Worm (Caenorhabditis elegans): ENCODE data around the gene C23G10.2.

C23G10.2 gene

ce11 chrIII:6179062-6179461 lies 28.8 kb upstream of the C23G10.2 start (continued):
- TF ChIP-seq lin-15B (tag; optimal IDR thresholded peaks at IDR 0.05) (no peak), lir-3 (tag; optimal IDR thresholded peaks at IDR 0.05) (no peak), daf-16 (GFP tag; optimal IDR thresholded peaks at IDR 0.05) (peak in 1 of 2 experiments; percentile 29), daf-16 (tag; optimal IDR thresholded peaks at IDR 0.05) (peak; percentile 56), skn-1 (tag; optimal IDR thresholded peaks at IDR 0.05) (no peak), dve-1 (tag; optimal IDR thresholded peaks at IDR 0.05; ENCODE audit: insufficient read depth) (peak; percentile 70), nhr-11 (tag; optimal IDR thresholded peaks at IDR 0.05) (no peak), mdl-1 (tag; optimal IDR thresholded peaks at IDR 0.05) (peak in 1 of 2 experiments; percentile 78), zfp-3 (GFP tag; conservative IDR thresholded peaks at IDR 0.05) (no peak), mxl-3 (GFP tag; optimal IDR thresholded peaks at IDR 0.05) (peak; percentile 77), hif-1 (tag; optimal IDR thresholded peaks at IDR 0.05) (no peak), madf-5 (GFP tag; IDR thresholded peaks at IDR 0.05) (no peak), dmd-8 (GFP tag; IDR thresholded peaks at IDR 0.05) (no peak), lin-29 (GFP tag; IDR thresholded peaks at IDR 0.05) (no peak), lin-39 (tag; optimal IDR thresholded peaks at IDR 0.05) (no peak), mep-1 (tag; optimal IDR thresholded peaks at IDR 0.05) (no peak), F26F4.8 (GFP tag; conservative IDR thresholded peaks at IDR 0.05) (no peak), lsy-2 (tag; optimal IDR thresholded peaks at IDR 0.05) (no peak), nhr-77 (tag; optimal IDR thresholded peaks at IDR 0.05) (peak; percentile 82), T26A8.4 (GFP tag; IDR thresholded peaks at IDR 0.05) (no peak), dmd-6 (GFP tag; IDR thresholded peaks at IDR 0.05) (peak; percentile 94), daf-12 (tag; optimal IDR thresholded peaks at IDR 0.05) (no peak), snpc-1.2 (GFP tag; IDR thresholded peaks at IDR 0.05) (no peak), jun-1 (tag; optimal IDR thresholded peaks at IDR 0.05) (no peak), ceh-44 (GFP tag; IDR thresholded peaks at IDR 0.05) (no peak), zfp-2 (tag; optimal IDR thresholded peaks at IDR 0.05) (no peak), dpl-1 (GFP tag; optimal IDR thresholded peaks at IDR 0.05) (no peak), egl-27 (tag; optimal IDR thresholded peaks at IDR 0.05) (no peak), Y48G9A.11 (GFP tag; IDR thresholded peaks at IDR 0.05) (no peak), lin-38 (GFP tag; IDR thresholded peaks at IDR 0.05) (no peak), ZK337.2 (GFP tag; IDR thresholded peaks at IDR 0.05) (no peak), pqm-1 (tag; optimal IDR thresholded peaks at IDR 0.05) (peak; percentile 92), ztf-7 (tag; optimal IDR thresholded peaks at IDR 0.05) (no peak), lin-1 (GFP tag; IDR thresholded peaks at IDR 0.05) (peak; percentile 79; the same call in 1 of the 2 replicates), Y75B8A.6 (GFP tag; IDR thresholded peaks at IDR 0.05) (no peak), mes-2 (tag; optimal IDR thresholded peaks at IDR 0.05; ENCODE audit: poor library complexity, severe bottlenecking) (no peak), snpc-4 (tag; optimal IDR thresholded peaks at IDR 0.05) (no peak), zip-11 (GFP tag; IDR thresholded peaks at IDR 0.05) (no peak), mdt-29 (GFP tag; IDR thresholded peaks at IDR 0.05) (no peak), lim-7 (GFP tag; IDR thresholded peaks at IDR 0.05) (no peak), spr-1 (tag; optimal IDR thresholded peaks at IDR 0.05) (no peak), mxl-2 (GFP tag; conservative IDR thresholded peaks at IDR 0.05) (no peak), T20F7.1 (GFP tag; optimal IDR thresholded peaks at IDR 0.05) (no peak), sdz-12 (GFP tag; optimal IDR thresholded peaks at IDR 0.05) (no peak), dmd-9 (GFP tag; IDR thresholded peaks at IDR 0.05) (no peak), unc-130 (GFP tag; optimal IDR thresholded peaks at IDR 0.05) (no peak), tra-1 (GFP tag; IDR thresholded peaks at IDR 0.05) (peak; percentile 73; the same call in 1 of the 2 replicates), egl-43 (GFP tag; IDR thresholded peaks at IDR 0.05) (no peak), ceh-32 (tag; optimal IDR thresholded peaks at IDR 0.05; ENCODE audit: poor library complexity) (no peak), saeg-2 (GFP tag; IDR thresholded peaks at IDR 0.05) (no peak), spr-3 (GFP tag; optimal IDR thresholded peaks at IDR 0.05) (no peak), F44E2.7 (GFP tag; IDR thresholded peaks at IDR 0.05) (no peak)
